Fruit fly (Drosophila melanogaster): Measurements from ENCODE around the gene Gr21a.

Gene Gr21a

dm6 chr2L:826388-826787, 46.1 kb downstream of the Gr21a start:
- TF ChIP-seq Sin3A (optimal IDR thresholded peaks at IDR 0.05) (no peak), Myc (optimal IDR thresholded peaks at IDR 0.05) (no peak), h (optimal IDR thresholded peaks at IDR 0.05) (no peak), psq (optimal IDR thresholded peaks at IDR 0.05) (no peak), ttk (optimal IDR thresholded peaks at IDR 0.05) (no peak), insv (optimal IDR thresholded peaks at IDR 0.05) (no peak)

DNA sequence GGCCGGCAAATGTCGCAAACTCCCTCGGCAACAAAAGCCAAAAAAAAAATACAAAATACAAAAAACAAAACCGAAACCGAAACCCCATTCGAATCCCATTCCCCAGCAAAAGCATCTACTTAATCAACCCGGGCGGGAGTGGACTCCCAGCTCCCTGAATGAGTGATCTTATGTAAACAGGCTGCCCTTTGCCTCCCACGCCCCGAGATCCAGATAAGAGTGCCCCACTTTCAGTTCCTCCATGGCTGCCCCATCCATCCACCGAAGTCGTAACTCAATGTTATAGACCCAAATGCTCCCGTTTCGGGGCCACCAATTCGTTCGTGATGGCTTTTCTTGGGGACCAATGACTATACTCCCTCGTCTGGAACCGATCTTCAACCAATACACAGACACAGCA, 46.8 kb downstream of the Gr21a start:
- TF ChIP-seq Sin3A (optimal IDR thresholded peaks at IDR 0.05) (no peak), Myc (optimal IDR thresholded peaks at IDR 0.05) (no peak), insv (optimal IDR thresholded peaks at IDR 0.05) (no peak), psq (optimal IDR thresholded peaks at IDR 0.05) (no peak), h (optimal IDR thresholded peaks at IDR 0.05) (no peak), ttk (optimal IDR thresholded peaks at IDR 0.05) (no peak)

DNA sequence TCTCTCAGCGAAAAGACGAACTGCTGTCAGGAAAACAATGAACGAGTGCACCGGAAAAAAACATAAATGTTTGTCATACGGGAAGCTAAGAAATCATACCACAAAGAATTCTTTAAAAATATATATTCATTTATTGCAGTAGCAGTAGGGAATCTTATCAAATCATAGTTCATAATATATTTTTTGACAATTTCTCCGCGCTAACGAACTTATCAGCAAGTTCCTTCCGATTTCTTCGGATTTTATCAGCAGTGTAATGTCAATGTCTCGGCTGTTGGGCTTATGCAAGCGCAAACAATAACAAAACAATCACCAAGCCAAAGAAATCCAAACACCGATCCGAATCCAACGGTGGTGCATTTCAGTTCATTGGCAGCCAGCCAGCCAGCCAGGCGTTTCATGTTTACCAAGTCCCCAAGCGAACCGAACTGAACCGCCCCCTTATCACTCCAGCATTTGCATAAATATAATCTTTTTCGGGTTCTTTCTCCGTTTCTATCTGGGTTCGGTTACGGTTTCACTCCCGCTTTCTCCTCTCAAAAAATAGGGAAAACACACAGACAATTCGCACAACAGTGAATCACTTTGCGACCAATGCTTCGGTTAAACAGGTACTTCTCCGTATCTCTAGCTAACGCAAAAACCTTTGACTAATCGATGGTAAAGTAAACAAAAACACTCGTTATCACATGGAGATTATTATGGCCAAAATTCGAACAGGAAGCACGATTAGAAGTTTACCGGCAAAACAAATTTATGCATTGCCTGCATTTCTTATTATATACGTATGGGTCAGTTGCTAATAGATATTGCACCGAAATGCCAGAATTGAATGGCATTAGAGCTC, 47.5 kb downstream of the Gr21a start:
- TF ChIP-seq ttk (optimal IDR thresholded peaks at IDR 0.05) (no peak), insv (optimal IDR thresholded peaks at IDR 0.05) (no peak), psq (optimal IDR thresholded peaks at IDR 0.05) (no peak), h (optimal IDR thresholded peaks at IDR 0.05) (no peak), Myc (optimal IDR thresholded peaks at IDR 0.05) (no peak), Sin3A (optimal IDR thresholded peaks at IDR 0.05) (no peak)

Measured in Kc167 (cell line).